Fruit fly (Drosophila melanogaster) whole organism, embryonic: ENCODE measurements around the gene CG1628.
A peak's percentile ranks its signal among the peaks of the same experiment; 100 is the strongest.

Experiments
- ATbp ChIP-seq: fragments of 200-800 bp; sonication (Bioruptor generic); optimal IDR thresholded peaks from 2 replicates; lab custom pipeline; 2017; ENCODE audit warnings: missing biosample characterization, mild to moderate bottlenecking, missing genetic modification characterization, missing genetic modification reagents
- Ada2b ChIP-seq: fragments of 200-800 bp; sonication (Bioruptor generic); IDR thresholded peaks from 2 replicates; pipeline ENCODE4 v1.3.6; 2022; ENCODE audit warnings: missing biosample characterization, missing genetic modification characterization
- Atf6 ChIP-seq: fragments of 200-800 bp; sonication (Bioruptor generic); IDR thresholded peaks from 2 replicates; pipeline ENCODE4 v1.3.6; 2022; ENCODE audit warnings: missing biosample characterization, missing genetic modification characterization
- Awh ChIP-seq: fragments of 200-800 bp; sonication (Bioruptor generic); IDR thresholded peaks from 2 replicates; pipeline ENCODE4, ENCODE4 v1.3.6; 2022; ENCODE audit warnings: missing biosample characterization, missing genetic modification characterization
- CG10366 ChIP-seq: fragments of 200-800 bp; sonication (Bioruptor generic); IDR thresholded peaks from 2 replicates; pipeline ENCODE4 v1.3.6; 2022; ENCODE audit warnings: missing biosample characterization, missing genetic modification characterization
- CG10979 ChIP-seq: fragments of 200-800 bp; sonication (Bioruptor generic); optimal IDR thresholded peaks from 2 replicates; lab custom pipeline; 2018; ENCODE audit warnings: missing biosample characterization, mild to moderate bottlenecking, missing genetic modification characterization, moderate library complexity
- CG11560 ChIP-seq: fragments of 200-800 bp; sonication (Bioruptor generic); IDR thresholded peaks from 3 replicates; pipeline ENCODE4 v1.3.6; 2022; ENCODE audit warnings: missing biosample characterization, missing genetic modification characterization
- CG12219 ChIP-seq: fragments of 200-800 bp; sonication (Bioruptor generic); optimal IDR thresholded peaks from 3 replicates; lab custom pipeline; 2018; ENCODE audit warnings: missing biosample characterization, mild to moderate bottlenecking, missing genetic modification characterization
- CG13775 ChIP-seq: fragments of 200-800 bp; sonication (Bioruptor generic); optimal IDR thresholded peaks from 3 replicates; lab custom pipeline; 2017; ENCODE audit warnings: missing biosample characterization, mild to moderate bottlenecking, missing genetic modification characterization
- CG17359 ChIP-seq: fragments of 200-800 bp; sonication (Bioruptor generic); optimal IDR thresholded peaks from 3 replicates; lab custom pipeline; 2018; ENCODE audit warnings: missing biosample characterization, mild to moderate bottlenecking, missing genetic modification characterization, moderate library complexity
- CG17361 ChIP-seq: fragments of 200-800 bp; sonication (Bioruptor generic); IDR thresholded peaks from 3 replicates; pipeline ENCODE4 v1.3.6; 2022; ENCODE audit warnings: missing biosample characterization, missing genetic modification characterization
- CG30403 ChIP-seq: fragments of 200-800 bp; sonication (Bioruptor generic); optimal IDR thresholded peaks from 3 replicates; lab custom pipeline; 2016; ENCODE audit warnings: missing biosample characterization, missing genetic modification characterization
- CG33213 ChIP-seq: fragments of 200-800 bp; sonication (Bioruptor generic); optimal IDR thresholded peaks from 3 replicates; lab custom pipeline; 2016; ENCODE audit warnings: missing biosample characterization, missing genetic modification characterization
- CG34376 ChIP-seq: fragments of 200-800 bp; sonication (Bioruptor generic); optimal IDR thresholded peaks from 2 replicates; lab custom pipeline; 2018; ENCODE audit warnings: missing biosample characterization, mild to moderate bottlenecking, missing genetic modification characterization
- CG4328 ChIP-seq: fragments of 200-800 bp; sonication (Bioruptor generic); optimal IDR thresholded peaks from 3 replicates; lab custom pipeline; 2017; ENCODE audit warnings: missing biosample characterization, missing genetic modification reagents, missing genetic modification characterization
- CG4820 ChIP-seq: fragments of 200-800 bp; sonication (Bioruptor generic); optimal IDR thresholded peaks from 3 replicates; lab custom pipeline; 2016; ENCODE audit warnings: missing biosample characterization, missing genetic modification characterization
- CG6254 ChIP-seq: fragments of 200-800 bp; sonication (Bioruptor generic); optimal IDR thresholded peaks from 3 replicates; lab custom pipeline; 2017; ENCODE audit warnings: mild to moderate bottlenecking, missing biosample characterization, missing genetic modification reagents, missing genetic modification characterization
- CG6654 ChIP-seq: fragments of 200-800 bp; sonication (Bioruptor generic); optimal IDR thresholded peaks from 2 replicates; lab custom pipeline; 2017; ENCODE audit warnings: missing biosample characterization, mild to moderate bottlenecking, missing genetic modification characterization
- CG6813 ChIP-seq: fragments of 200-800 bp; sonication (Bioruptor generic); optimal IDR thresholded peaks from 2 replicates; lab custom pipeline; 2017; ENCODE audit warnings: missing biosample characterization, missing genetic modification characterization, mild to moderate bottlenecking, moderate library complexity, missing genetic modification reagents
- CG8388 ChIP-seq: fragments of 200-800 bp; sonication (Bioruptor generic); optimal IDR thresholded peaks from 2 replicates; lab custom pipeline; 2019; ENCODE audit warnings: missing biosample characterization, mild to moderate bottlenecking, missing genetic modification characterization, moderate library complexity
- CG9215 ChIP-seq: fragments of 200-800 bp; sonication (Bioruptor generic); IDR thresholded peaks from 2 replicates; pipeline ENCODE4 v1.3.6; 2022; ENCODE audit warnings: missing biosample characterization, missing genetic modification characterization
- Dbx ChIP-seq: fragments of 200-800 bp; sonication (Bioruptor generic); IDR thresholded peaks from 3 replicates; pipeline ENCODE4 v1.3.6; 2022; ENCODE audit warnings: missing biosample characterization, missing genetic modification characterization
- E2f1 ChIP-seq: fragments of 200-800 bp; sonication (Bioruptor generic); IDR thresholded peaks from 2 replicates; pipeline ENCODE4 v1.3.6; 2022; ENCODE audit warnings: missing biosample characterization, missing genetic modification characterization
- Hey ChIP-seq: fragments of 200-800 bp; sonication (Bioruptor generic); optimal IDR thresholded peaks from 3 replicates; lab custom pipeline; 2018; ENCODE audit warnings: missing biosample characterization, mild to moderate bottlenecking, missing genetic modification characterization
- Lim3 ChIP-seq: fragments of 200-800 bp; sonication (Bioruptor generic); IDR thresholded peaks from 2 replicates; pipeline ENCODE4 v1.3.6; 2022; ENCODE audit warnings: missing biosample characterization, missing genetic modification characterization
- Max ChIP-seq: fragments of 200-800 bp; sonication (Bioruptor generic); optimal IDR thresholded peaks from 2 replicates; lab custom pipeline; 2016; ENCODE audit warnings: missing biosample characterization, mild to moderate bottlenecking, missing genetic modification characterization
- Meics ChIP-seq: fragments of 200-800 bp; sonication (Bioruptor generic); optimal IDR thresholded peaks from 2 replicates; lab custom pipeline; 2017; ENCODE audit warnings: missing biosample characterization, mild to moderate bottlenecking, missing genetic modification characterization
- NfI ChIP-seq: fragments of 200-800 bp; sonication (Bioruptor generic); optimal IDR thresholded peaks from 3 replicates; lab custom pipeline; 2018; ENCODE audit warnings: missing biosample characterization, mild to moderate bottlenecking, missing genetic modification characterization, moderate library complexity
- Xrp1 ChIP-seq: fragments of 200-800 bp; sonication (Bioruptor generic); IDR thresholded peaks from 2 replicates; pipeline ENCODE4 v1.3.6; 2022; ENCODE audit warnings: missing biosample characterization, missing genetic modification characterization
- bsh ChIP-seq, 2 experiments: fragments of 200-800 bp; sonication (Bioruptor generic); optimal IDR thresholded peaks; 2 replicates each; lab custom pipeline; 2017 to 2018; ENCODE audit warnings: mild to moderate bottlenecking in 2 of 2, missing biosample characterization in 2 of 2, missing genetic modification characterization in 2 of 2, moderate library complexity in 1 of 2
- chif ChIP-seq, 2 experiments: fragments of 200-800 bp; sonication (Bioruptor generic); optimal IDR thresholded peaks; 3 replicates each; lab custom pipeline; 2016; ENCODE audit warnings: missing biosample characterization in 2 of 2, missing genetic modification characterization in 2 of 2
- crol ChIP-seq: fragments of 200-800 bp; sonication (Bioruptor generic); IDR thresholded peaks from 2 replicates; pipeline ENCODE4 v1.3.6; 2022; ENCODE audit warnings: missing biosample characterization, missing genetic modification characterization
- fd96Cb ChIP-seq: fragments of 200-800 bp; sonication (Bioruptor generic); optimal IDR thresholded peaks from 2 replicates; lab custom pipeline; 2018; ENCODE audit warnings: missing biosample characterization, mild to moderate bottlenecking, missing genetic modification characterization, moderate library complexity
- gce ChIP-seq: fragments of 200-800 bp; sonication (Bioruptor generic); IDR thresholded peaks from 3 replicates; pipeline ENCODE4 v1.3.6; 2022; ENCODE audit warnings: missing biosample characterization, missing genetic modification characterization
- gsb ChIP-seq: fragments of 200-800 bp; sonication (Bioruptor generic); IDR thresholded peaks from 2 replicates; pipeline ENCODE4 v1.3.6; 2022; ENCODE audit warnings: missing biosample characterization, missing genetic modification characterization
- lab ChIP-seq: fragments of 200-800 bp; sonication (Bioruptor generic); optimal IDR thresholded peaks from 3 replicates; lab custom pipeline; 2017; ENCODE audit warnings: missing biosample characterization, missing genetic modification characterization, mild to moderate bottlenecking, moderate library complexity, missing genetic modification reagents
- shn ChIP-seq: fragments of 200-800 bp; sonication (Bioruptor generic); optimal IDR thresholded peaks from 3 replicates; lab custom pipeline; 2016; ENCODE audit warnings: missing biosample characterization, missing genetic modification characterization
- slbo ChIP-seq: fragments of 200-800 bp; sonication (Bioruptor generic); IDR thresholded peaks from 2 replicates; pipeline ENCODE4 v1.3.6; 2022; ENCODE audit warnings: missing biosample characterization, missing genetic modification characterization
- z ChIP-seq: fragments of 200-800 bp; sonication (Bioruptor generic); IDR thresholded peaks from 3 replicates; pipeline ENCODE4 v1.3.6; 2022; ENCODE audit warnings: missing biosample characterization, missing genetic modification characterization
- zfh1 ChIP-seq: fragments of 200-800 bp; sonication (Bioruptor generic); IDR thresholded peaks from 3 replicates; pipeline ENCODE4 v1.3.6; 2022; ENCODE audit warnings: missing biosample characterization, missing genetic modification characterization

The CG1628 gene

dm6 chrX:10573554-10573953 lies 29.0 kb downstream of the CG1628 start (continued):
- TF ChIP-seq CG30403 (GFP tag; lab: Kevin White, UChicago) (peak; percentile 47), Meics (GFP tag; lab: Kevin White, UChicago) (peak; percentile 58), Atf6 (GFP tag; lab: Robert Waterston, UW) (peak; percentile 74), CG17359 (tag; lab: Kevin White, UChicago) (peak; percentile 70), CG17361 (peak; percentile 39; the same call in 1 of the 3 replicates), CG4328 (GFP tag; lab: Kevin White, UChicago) (peak; percentile 7), ATbp (peak; percentile 28), NfI (GFP tag; lab: Kevin White, UChicago) (peak; percentile 65), lab (GFP tag; lab: Kevin White, UChicago) (peak; percentile 79), bsh (GFP tag; optimal IDR thresholded peaks at IDR 0.05; lab: Kevin White, UChicago) (peak in 1 of 2 experiments; percentile 66), z (GFP tag; lab: Robert Waterston, UW) (no peak), chif (GFP tag; optimal IDR thresholded peaks at IDR 0.05; lab: Kevin White, UChicago) (no peak), CG33213 (no peak), CG34376 (GFP tag; lab: Kevin White, UChicago) (no peak), CG13775 (GFP tag; lab: Kevin White, UChicago) (peak; percentile 0), shn (GFP tag; lab: Kevin White, UChicago) (no peak), CG6813 (GFP tag; lab: Kevin White, UChicago) (peak; percentile 56), Lim3 (GFP tag; lab: Robert Waterston, UW) (peak; percentile 65; the same call in 1 of the 2 replicates), Awh (GFP tag; lab: Robert Waterston, UW) (peak; percentile 62; the same call in 1 of the 2 replicates), Hey (tag; lab: Kevin White, UChicago) (no peak), CG8388 (peak; percentile 40), CG10366 (GFP tag; lab: Robert Waterston, UW) (peak; percentile 61), fd96Cb (tag; lab: Kevin White, UChicago) (peak; percentile 53), Xrp1 (peak; percentile 67; the same call in 1 of the 2 replicates), CG10979 (tag; lab: Kevin White, UChicago) (peak; percentile 48), CG9215 (GFP tag; lab: Robert Waterston, UW) (0 out of 2 replicates have a peak, but pooled peaks have one; percentile 35), zfh1 (GFP tag; lab: Robert Waterston, UW) (peak; percentile 62; the same call in 2 of the 3 replicates), crol (GFP tag; lab: Robert Waterston, UW) (no peak), CG11560 (tag; lab: Robert Waterston, UW) (no peak), E2f1 (peak; percentile 68), CG6654 (GFP tag; lab: Kevin White, UChicago) (no peak), Dbx (peak; percentile 55; the same call in 1 of the 3 replicates), Ada2b (GFP tag; lab: Robert Waterston, UW) (peak; percentile 75), CG4820 (GFP tag; lab: Kevin White, UChicago) (peak; percentile 10), CG12219 (GFP tag; lab: Kevin White, UChicago) (peak; percentile 49), CG6254 (GFP tag; lab: Kevin White, UChicago) (peak; percentile 6), gsb (0 out of 2 replicates have a peak, but pooled peaks have one; percentile 35), gce (GFP tag; lab: Robert Waterston, UW) (peak; percentile 71; the same call in 2 of the 3 replicates), slbo (GFP tag; lab: Robert Waterston, UW) (peak; percentile 65), Max (peak; percentile 11)
